Worm (Caenorhabditis elegans): Measurements from ENCODE around the gene dgk-2.

dgk-2 gene

ce11 chrX:4462390-4462789 is 41.8 kb downstream of the dgk-2 start, which contains the start of gene atg-16.1:
Gene atg-16.1, minus strand, starts transcription at chrX:4462465.
- TF ChIP-seq ceh-31 (tag; optimal IDR thresholded peaks at IDR 0.05): peak; percentile 9
- TF ChIP-seq ceh-14 (tag; optimal IDR thresholded peaks at IDR 0.05): peak; percentile 12
- no peak for TF ChIP-seq ceh-34 (tag; optimal IDR thresholded peaks at IDR 0.05)
- no peak for TF ChIP-seq fax-1 (tag; optimal IDR thresholded peaks at IDR 0.05)
- no peak for TF ChIP-seq ref-2 (tag; optimal IDR thresholded peaks at IDR 0.05)
- peak; percentile 7 for TF ChIP-seq unc-42 (tag; optimal IDR thresholded peaks at IDR 0.05)
- TF ChIP-seq zip-5 (tag; optimal IDR thresholded peaks at IDR 0.05): no peak
- no peak for TF ChIP-seq eyg-1 (tag; optimal IDR thresholded peaks at IDR 0.05)
- TF ChIP-seq pax-1 (tag; optimal IDR thresholded peaks at IDR 0.05): peak; percentile 75
- TF ChIP-seq hlh-30 (tag; optimal IDR thresholded peaks at IDR 0.05; ENCODE audit: insufficient read depth): peak; percentile 61
- no peak for TF ChIP-seq unc-86 (tag; optimal IDR thresholded peaks at IDR 0.05)
- TF ChIP-seq nfya-1 (tag; optimal IDR thresholded peaks at IDR 0.05): peak; percentile 18
- TF ChIP-seq hlh-8 (tag; optimal IDR thresholded peaks at IDR 0.05): no peak

DNA sequence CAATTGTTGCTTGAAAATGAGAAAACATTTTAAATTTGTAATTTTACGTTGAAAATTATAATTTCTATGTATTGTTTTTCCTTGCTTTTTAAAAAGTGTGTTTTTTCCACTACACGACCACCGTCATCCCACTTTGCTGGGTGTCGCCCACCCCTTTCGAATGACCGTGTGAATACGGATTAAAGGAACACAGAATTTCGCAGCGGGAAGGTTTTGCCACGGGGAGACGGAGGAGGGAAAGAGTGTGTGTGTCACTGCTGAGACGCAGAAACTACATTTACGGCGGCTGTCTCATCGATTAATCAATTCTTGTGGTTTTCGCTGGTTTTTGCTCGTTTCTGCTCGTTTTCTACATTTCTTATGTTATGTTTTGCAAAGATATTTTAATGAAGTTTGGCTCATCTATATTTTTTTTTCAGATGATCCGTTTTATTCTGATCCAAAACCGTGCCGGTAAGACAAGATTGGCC is 46.3 kb downstream of the dgk-2 start, which contains the start of gene aps-2:
aps-2 (plus strand) TSS at position 420 of the 470 bp plus-strand sequence.
- TF ChIP-seq ceh-9 (tag; optimal IDR thresholded peaks at IDR 0.05): no peak
- TF ChIP-seq T23F11.4 (GFP tag; optimal IDR thresholded peaks at IDR 0.05): no peak
- TF ChIP-seq syd-9 (tag; optimal IDR thresholded peaks at IDR 0.05): no peak
- TF ChIP-seq C38D4.7 (GFP tag; optimal IDR thresholded peaks at IDR 0.05): no peak
- no peak for TF ChIP-seq mec-3 (tag; optimal IDR thresholded peaks at IDR 0.05; ENCODE audit: borderline replicate concordance)
- peak; percentile 69 for TF ChIP-seq sdc-2 (tag; optimal IDR thresholded peaks at IDR 0.05)
- TF ChIP-seq Y22D7AL.16 (tag; optimal IDR thresholded peaks at IDR 0.05): no peak
- TF ChIP-seq ceh-2 (tag; optimal IDR thresholded peaks at IDR 0.05): peak; percentile 32
- TF ChIP-seq unc-42 (tag; optimal IDR thresholded peaks at IDR 0.05): peak; percentile 35
- TF ChIP-seq ceh-45 (GFP tag; IDR thresholded peaks at IDR 0.05): no peak
- no peak for TF ChIP-seq F13H6.1 (tag; optimal IDR thresholded peaks at IDR 0.05)
- peak; percentile 0 for TF ChIP-seq pha-2 (tag; optimal IDR thresholded peaks at IDR 0.05)
- TF ChIP-seq ets-4 (tag; optimal IDR thresholded peaks at IDR 0.05): no peak
- no peak for TF ChIP-seq ztf-16 (tag; optimal IDR thresholded peaks at IDR 0.05)
- TF ChIP-seq dmd-4 (tag; optimal IDR thresholded peaks at IDR 0.05; ENCODE audit: borderline replicate concordance): no peak
- TF ChIP-seq ref-2 (tag; optimal IDR thresholded peaks at IDR 0.05): no peak
- TF ChIP-seq K09A11.1 (tag; optimal IDR thresholded peaks at IDR 0.05; ENCODE audit: insufficient read depth): no peak
- TF ChIP-seq C08G9.2 (tag; optimal IDR thresholded peaks at IDR 0.05): no peak
- TF ChIP-seq tbx-2 (tag; optimal IDR thresholded peaks at IDR 0.05): peak; percentile 29
- peak; percentile 61 for TF ChIP-seq nfya-1 (tag; optimal IDR thresholded peaks at IDR 0.05)
- TF ChIP-seq lim-6 (tag; optimal IDR thresholded peaks at IDR 0.05): no peak
- TF ChIP-seq unc-3 (GFP tag; conservative IDR thresholded peaks at IDR 0.05): no peak
- no peak for TF ChIP-seq unc-3 (tag; optimal IDR thresholded peaks at IDR 0.05)
- no peak for TF ChIP-seq lin-11 (tag; optimal IDR thresholded peaks at IDR 0.05)
- TF ChIP-seq gmeb-2 (tag; optimal IDR thresholded peaks at IDR 0.05): no peak
- TF ChIP-seq ttx-3 (tag; optimal IDR thresholded peaks at IDR 0.05): no peak
- no peak for TF ChIP-seq odd-2 (tag; optimal IDR thresholded peaks at IDR 0.05)
- TF ChIP-seq rnt-1 (tag; optimal IDR thresholded peaks at IDR 0.05): peak; percentile 33
- TF ChIP-seq ama-1 (optimal IDR thresholded peaks at IDR 0.05): no peak
- TF ChIP-seq che-1 (tag; optimal IDR thresholded peaks at IDR 0.05): no peak
- no peak for TF ChIP-seq pag-3 (tag; optimal IDR thresholded peaks at IDR 0.05; ENCODE audit: borderline replicate concordance)
- TF ChIP-seq pqm-1 (tag; optimal IDR thresholded peaks at IDR 0.05): no peak
- TF ChIP-seq ceh-14 (tag; optimal IDR thresholded peaks at IDR 0.05): peak; percentile 1
- TF ChIP-seq pax-1 (tag; optimal IDR thresholded peaks at IDR 0.05): no peak
- TF ChIP-seq ceh-24 (tag; optimal IDR thresholded peaks at IDR 0.05): no peak
- no peak for TF ChIP-seq ceh-22 (tag; optimal IDR thresholded peaks at IDR 0.05)
- no peak for TF ChIP-seq K02D7.2 (tag; optimal IDR thresholded peaks at IDR 0.05)
- no peak for TF ChIP-seq sox-4 (tag; optimal IDR thresholded peaks at IDR 0.05)
- no peak for TF ChIP-seq pat-9 (tag; optimal IDR thresholded peaks at IDR 0.05)
- no peak for TF ChIP-seq pha-4 (tag; optimal IDR thresholded peaks at IDR 0.05)
- TF ChIP-seq ceh-19 (GFP tag; optimal IDR thresholded peaks at IDR 0.05): no peak
- TF ChIP-seq pros-1 (tag; optimal IDR thresholded peaks at IDR 0.05): no peak
- no peak for TF ChIP-seq elt-4 (tag; optimal IDR thresholded peaks at IDR 0.05)
- peak; percentile 18 for TF ChIP-seq ceh-34 (tag; optimal IDR thresholded peaks at IDR 0.05)
- peak; percentile 18 for TF ChIP-seq hlh-30 (tag; optimal IDR thresholded peaks at IDR 0.05; ENCODE audit: insufficient read depth)
